Worm (Caenorhabditis elegans): Measurements from ENCODE around the gene C18A11.4.

The C18A11.4 gene

ce11 chrX:8026709-8027108 lies 18.6 kb upstream of the C18A11.4 start:
- TF ChIP-seq pes-1 (GFP tag; IDR thresholded peaks at IDR 0.05) = no peak
- TF ChIP-seq hmg-4 (GFP tag; optimal IDR thresholded peaks at IDR 0.05) = no peak
- TF ChIP-seq tra-4 (tag; optimal IDR thresholded peaks at IDR 0.05) = no peak
- TF ChIP-seq B0310.2 (tag; optimal IDR thresholded peaks at IDR 0.05) = no peak
- no peak for TF ChIP-seq hnd-1 (tag; optimal IDR thresholded peaks at IDR 0.05)
- TF ChIP-seq ceh-13 (GFP tag; optimal IDR thresholded peaks at IDR 0.05) = no peak
- no peak for TF ChIP-seq F13C5.2 (tag; optimal IDR thresholded peaks at IDR 0.05)
- no peak for TF ChIP-seq aly-1 (tag; optimal IDR thresholded peaks at IDR 0.05)

ce11 chrX:8027509-8027908 lies 17.8 kb upstream of the C18A11.4 start:
- TF ChIP-seq aly-1 (tag; optimal IDR thresholded peaks at IDR 0.05) (no peak), F13C5.2 (tag; optimal IDR thresholded peaks at IDR 0.05) (no peak), hmbx-1 (tag; optimal IDR thresholded peaks at IDR 0.05) (no peak), hnd-1 (tag; optimal IDR thresholded peaks at IDR 0.05) (no peak), pes-1 (GFP tag; IDR thresholded peaks at IDR 0.05) (no peak), scrt-1 (GFP tag; IDR thresholded peaks at IDR 0.05) (no peak), tra-4 (tag; optimal IDR thresholded peaks at IDR 0.05) (no peak), ets-7 (tag; optimal IDR thresholded peaks at IDR 0.05) (no peak), B0310.2 (tag; optimal IDR thresholded peaks at IDR 0.05) (no peak), tbx-11 (GFP tag; IDR thresholded peaks at IDR 0.05) (no peak), sea-1 (GFP tag; conservative IDR thresholded peaks at IDR 0.05) (no peak), ceh-13 (GFP tag; optimal IDR thresholded peaks at IDR 0.05) (no peak), ama-1 (optimal IDR thresholded peaks at IDR 0.05) (no peak), tbx-37 (GFP tag; conservative IDR thresholded peaks at IDR 0.05) (no peak)

ce11 chrX:8029080-8029479 lies 16.2 kb upstream of the C18A11.4 start, which contains the start of gene C34D10.1:
TSS of gene C34D10.1 (plus strand) at chrX:8029479.
- TF ChIP-seq aly-1 (tag; optimal IDR thresholded peaks at IDR 0.05) = no peak
- peak; percentile 28 for TF ChIP-seq hmg-4 (GFP tag; optimal IDR thresholded peaks at IDR 0.05)
- peak; percentile 61 for TF ChIP-seq F13C5.2 (tag; optimal IDR thresholded peaks at IDR 0.05)
- TF ChIP-seq pes-1 (GFP tag; IDR thresholded peaks at IDR 0.05) = no peak

ce11 chrX:8030032-8030431 lies 15.3 kb upstream of the C18A11.4 start:
- no peak for TF ChIP-seq aly-1 (tag; optimal IDR thresholded peaks at IDR 0.05)
- no peak for TF ChIP-seq tbx-37 (GFP tag; conservative IDR thresholded peaks at IDR 0.05)
- TF ChIP-seq hmg-4 (GFP tag; optimal IDR thresholded peaks at IDR 0.05) = no peak

- TF ChIP-seq sea-1 (GFP tag; conservative IDR thresholded peaks at IDR 0.05) (peak; percentile 73), pes-1 (GFP tag; IDR thresholded peaks at IDR 0.05) (peak; percentile 82), ets-7 (tag; optimal IDR thresholded peaks at IDR 0.05) (no peak), B0310.2 (tag; optimal IDR thresholded peaks at IDR 0.05) (peak; percentile 40), flt-1 (GFP tag; IDR thresholded peaks at IDR 0.05) (peak; percentile 79), F13C5.2 (tag; optimal IDR thresholded peaks at IDR 0.05) (peak; percentile 81), ama-1 (optimal IDR thresholded peaks at IDR 0.05) (no peak), ceh-13 (GFP tag; optimal IDR thresholded peaks at IDR 0.05) (peak; percentile 48), scrt-1 (GFP tag; IDR thresholded peaks at IDR 0.05) (peak; percentile 54; the same call in 1 of the 2 replicates), hmg-4 (GFP tag; optimal IDR thresholded peaks at IDR 0.05) (peak; percentile 78), ceh-36 (tag; optimal IDR thresholded peaks at IDR 0.05) (peak; percentile 52), tbx-37 (GFP tag; conservative IDR thresholded peaks at IDR 0.05) (no peak), hnd-1 (tag; optimal IDR thresholded peaks at IDR 0.05) (peak; percentile 22), tra-4 (tag; optimal IDR thresholded peaks at IDR 0.05) (no peak), aly-1 (tag; optimal IDR thresholded peaks at IDR 0.05) (peak; percentile 84), hmbx-1 (tag; optimal IDR thresholded peaks at IDR 0.05) (no peak), tbx-11 (GFP tag; IDR thresholded peaks at IDR 0.05) (peak; percentile 67)
These were observed 9.0 kb upstream of the C18A11.4 start for ce11 chrX:8036219-8036883.

ce11 chrX:8037365-8037764 lies 8.0 kb upstream of the C18A11.4 start:
- TF ChIP-seq sea-1 (GFP tag; conservative IDR thresholded peaks at IDR 0.05) = no peak
- no peak for TF ChIP-seq ceh-13 (GFP tag; optimal IDR thresholded peaks at IDR 0.05)
- no peak for TF ChIP-seq tbx-37 (GFP tag; conservative IDR thresholded peaks at IDR 0.05)
- TF ChIP-seq tbx-11 (GFP tag; IDR thresholded peaks at IDR 0.05) = no peak
- no peak for TF ChIP-seq ama-1 (optimal IDR thresholded peaks at IDR 0.05)
- no peak for TF ChIP-seq B0310.2 (tag; optimal IDR thresholded peaks at IDR 0.05)
- TF ChIP-seq ceh-36 (tag; optimal IDR thresholded peaks at IDR 0.05) = no peak
- TF ChIP-seq hmbx-1 (tag; optimal IDR thresholded peaks at IDR 0.05) = no peak
- TF ChIP-seq aly-1 (tag; optimal IDR thresholded peaks at IDR 0.05) = no peak
- TF ChIP-seq hmg-4 (GFP tag; optimal IDR thresholded peaks at IDR 0.05) = no peak
- TF ChIP-seq scrt-1 (GFP tag; IDR thresholded peaks at IDR 0.05) = no peak
- no peak for TF ChIP-seq ets-7 (tag; optimal IDR thresholded peaks at IDR 0.05)
- TF ChIP-seq pes-1 (GFP tag; IDR thresholded peaks at IDR 0.05) = no peak
- TF ChIP-seq tra-4 (tag; optimal IDR thresholded peaks at IDR 0.05) = no peak
- TF ChIP-seq F13C5.2 (tag; optimal IDR thresholded peaks at IDR 0.05) = no peak
- no peak for TF ChIP-seq hnd-1 (tag; optimal IDR thresholded peaks at IDR 0.05)
- no peak for TF ChIP-seq flt-1 (GFP tag; IDR thresholded peaks at IDR 0.05)

ce11 chrX:8040967-8041366 lies 4.4 kb upstream of the C18A11.4 start, which contains the start of gene xol-1:
TSS of gene xol-1 (plus strand) at chrX:8041313.
- TF ChIP-seq tra-4 (tag; optimal IDR thresholded peaks at IDR 0.05) (no peak), hmg-4 (GFP tag; optimal IDR thresholded peaks at IDR 0.05) (no peak), ceh-36 (tag; optimal IDR thresholded peaks at IDR 0.05) (no peak), ets-7 (tag; optimal IDR thresholded peaks at IDR 0.05) (no peak), pes-1 (GFP tag; IDR thresholded peaks at IDR 0.05) (no peak), scrt-1 (GFP tag; IDR thresholded peaks at IDR 0.05) (no peak), hnd-1 (tag; optimal IDR thresholded peaks at IDR 0.05) (no peak), ceh-13 (GFP tag; optimal IDR thresholded peaks at IDR 0.05) (no peak), hmbx-1 (tag; optimal IDR thresholded peaks at IDR 0.05) (no peak), F13C5.2 (tag; optimal IDR thresholded peaks at IDR 0.05) (no peak), tbx-37 (GFP tag; conservative IDR thresholded peaks at IDR 0.05) (no peak), ama-1 (optimal IDR thresholded peaks at IDR 0.05) (no peak), sea-1 (GFP tag; conservative IDR thresholded peaks at IDR 0.05) (no peak), flt-1 (GFP tag; IDR thresholded peaks at IDR 0.05) (no peak), aly-1 (tag; optimal IDR thresholded peaks at IDR 0.05) (no peak), tbx-11 (GFP tag; IDR thresholded peaks at IDR 0.05) (no peak), B0310.2 (tag; optimal IDR thresholded peaks at IDR 0.05) (no peak)
